Fruit fly (Drosophila melanogaster): ENCODE data around the gene mira.

The mira gene

DNA sequence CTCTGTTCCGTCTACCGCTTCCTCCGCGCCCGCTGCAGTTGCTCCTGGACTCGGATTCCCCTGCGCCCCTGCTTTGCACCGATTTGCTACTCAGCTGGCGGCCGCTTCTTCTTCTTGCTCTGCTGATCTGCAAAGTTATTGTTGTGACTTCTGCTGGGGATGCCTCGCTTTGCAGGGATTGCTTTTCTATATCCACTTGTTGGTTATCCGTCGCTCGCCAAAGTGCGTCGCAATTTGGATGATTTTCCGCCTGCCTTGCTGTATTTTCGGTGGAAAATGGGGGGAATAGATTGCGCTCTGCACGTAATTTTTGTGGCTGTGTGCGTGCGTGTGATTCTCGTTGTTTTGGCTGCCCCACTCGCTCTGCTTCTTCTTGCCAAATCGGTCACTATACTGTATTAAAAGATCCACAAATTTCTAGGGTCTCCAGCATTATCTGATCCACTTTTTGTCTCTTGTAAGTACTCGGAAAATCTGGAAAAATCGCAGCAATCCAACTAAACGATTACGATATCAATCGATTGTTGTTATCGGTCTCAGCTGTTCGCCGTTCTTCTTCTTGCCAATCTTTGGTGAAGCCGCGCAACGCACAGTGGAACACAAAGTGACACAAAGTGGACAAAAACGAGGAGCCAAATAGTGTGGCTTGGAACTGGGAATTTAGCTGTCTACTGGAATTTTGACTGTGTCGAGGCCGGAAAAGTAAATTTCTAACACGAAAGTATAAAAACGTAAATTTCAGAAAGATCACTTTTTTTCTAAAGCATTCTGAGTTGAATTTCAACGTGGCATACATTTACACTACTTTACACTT is 31.8 kb downstream of the mira start, which contains the start of gene ClpX (continued):
- TF ChIP-seq CG13624 (GFP tag; optimal IDR thresholded peaks at IDR 0.05) (peak; percentile 55), CG7786 (GFP tag; optimal IDR thresholded peaks at IDR 0.05) (no peak), HLH4C (GFP tag; IDR thresholded peaks at IDR 0.05; ENCODE audit: partially characterized antibody) (peak; percentile 79), CG17385 (GFP tag; optimal IDR thresholded peaks at IDR 0.05) (peak; percentile 100), CG2202 (tag; optimal IDR thresholded peaks at IDR 0.05) (no peak), CG18262 (tag; optimal IDR thresholded peaks at IDR 0.05) (no peak), tio (GFP tag; optimal IDR thresholded peaks at IDR 0.05) (no peak), mam (GFP tag; optimal IDR thresholded peaks at IDR 0.05) (no peak), fd64A (GFP tag; optimal IDR thresholded peaks at IDR 0.05) (no peak), CG42726 (GFP tag; IDR thresholded peaks at IDR 0.05; ENCODE audit: partially characterized antibody) (peak; percentile 46; the same call in 1 of the 2 replicates), CG18599 (GFP tag; optimal IDR thresholded peaks at IDR 0.05) (no peak), CG5953 (GFP tag; IDR thresholded peaks at IDR 0.05) (no peak), CG12659 (GFP tag; optimal IDR thresholded peaks at IDR 0.05) (peak; percentile 54), NFAT (GFP tag; IDR thresholded peaks at IDR 0.05) (no peak), chinmo (GFP tag; IDR thresholded peaks at IDR 0.05; ENCODE audit: partially characterized antibody) (0 out of 4 replicates have a peak, but pooled peaks have one; percentile 41), C15 (GFP tag; IDR thresholded peaks at IDR 0.05) (no peak), CG6813 (GFP tag; optimal IDR thresholded peaks at IDR 0.05) (no peak), CG15479 (GFP tag; optimal IDR thresholded peaks at IDR 0.05) (peak; percentile 80), Sox100B (GFP tag; optimal IDR thresholded peaks at IDR 0.05) (no peak), crol (GFP tag; IDR thresholded peaks at IDR 0.05) (peak; percentile 70), grn (GFP tag; optimal IDR thresholded peaks at IDR 0.05) (no peak), al (GFP tag; IDR thresholded peaks at IDR 0.05) (no peak), slp2 (GFP tag; optimal IDR thresholded peaks at IDR 0.05) (no peak), ab (GFP tag; optimal IDR thresholded peaks at IDR 0.05) (no peak), gfzf (GFP tag; optimal IDR thresholded peaks at IDR 0.05) (peak; percentile 42), sr (GFP tag; IDR thresholded peaks at IDR 0.05) (no peak), dpn (GFP tag; optimal IDR thresholded peaks at IDR 0.05) (no peak), sug (tag; optimal IDR thresholded peaks at IDR 0.05) (peak; percentile 42), nau (GFP tag; optimal IDR thresholded peaks at IDR 0.05) (no peak), knrl (GFP tag; IDR thresholded peaks at IDR 0.05; ENCODE audit: partially characterized antibody) (peak; percentile 60), GATAe (GFP tag; conservative IDR thresholded peaks at IDR 0.05) (no peak), CG12155 (GFP tag; optimal IDR thresholded peaks at IDR 0.05) (peak; percentile 100), pnt (GFP tag; optimal IDR thresholded peaks at IDR 0.05) (no peak), Usf (GFP tag; optimal IDR thresholded peaks at IDR 0.05) (no peak)

DNA sequence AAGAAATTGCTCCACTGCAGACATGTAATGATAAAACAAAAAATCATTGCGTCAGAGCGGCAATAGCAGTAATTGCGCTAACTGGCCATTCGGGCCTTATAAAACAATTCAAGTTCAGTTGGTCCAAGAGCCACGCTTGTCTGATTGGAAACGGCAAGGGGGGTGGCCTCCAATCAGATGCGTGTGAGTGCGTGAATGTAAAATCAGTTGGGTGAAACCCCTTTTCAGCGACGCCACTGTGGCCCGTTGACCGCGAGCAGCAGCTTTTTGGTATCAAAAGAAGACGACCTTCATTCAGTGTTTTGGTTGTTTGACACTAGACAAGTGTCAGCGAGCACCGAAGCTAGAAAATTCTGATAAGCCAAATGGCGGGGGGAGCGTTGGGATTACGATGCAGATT is 32.6 kb downstream of the mira start:
- TF ChIP-seq GATAe (GFP tag; conservative IDR thresholded peaks at IDR 0.05) (no peak), lbe (GFP tag; optimal IDR thresholded peaks at IDR 0.05) (no peak), CG11696 (GFP tag; IDR thresholded peaks at IDR 0.05) (no peak), CG13296 (GFP tag; optimal IDR thresholded peaks at IDR 0.05) (no peak), CG13424 (tag; optimal IDR thresholded peaks at IDR 0.05) (peak; percentile 4), unpg (GFP tag; optimal IDR thresholded peaks at IDR 0.05) (no peak), BEAF-32 (GFP tag; optimal IDR thresholded peaks at IDR 0.05) (no peak), amos (GFP tag; IDR thresholded peaks at IDR 0.05; ENCODE audit: partially characterized antibody) (no peak), NC2β (GFP tag; optimal IDR thresholded peaks at IDR 0.05) (no peak), vfl (GFP tag; optimal IDR thresholded peaks at IDR 0.05) (no peak), CG2116 (GFP tag; optimal IDR thresholded peaks at IDR 0.05) (no peak), Atf6 (GFP tag; IDR thresholded peaks at IDR 0.05) (peak; percentile 19; the same call in 1 of the 2 replicates), tup (GFP tag; optimal IDR thresholded peaks at IDR 0.05) (no peak), dimm (GFP tag; IDR thresholded peaks at IDR 0.05) (no peak), Bgb (GFP tag; IDR thresholded peaks at IDR 0.05; ENCODE audit: partially characterized antibody) (no peak), tna (GFP tag; IDR thresholded peaks at IDR 0.05; ENCODE audit: partially characterized antibody) (no peak), B-H1 (GFP tag; IDR thresholded peaks at IDR 0.05) (no peak)
